Fruit fly (Drosophila melanogaster) whole organism: ENCODE results near the gene CG13724.

Experiments
- CG8478 ChIP-seq: fragments of >200 bp; optimal IDR thresholded peaks from 2 replicates; lab custom pipeline; 2018; ENCODE audit warnings: inconsistent platforms
- pan ChIP-seq: fragments of >200 bp; optimal IDR thresholded peaks from 2 replicates; lab custom pipeline; 2017
- usp ChIP-seq: fragments of >200 bp; optimal IDR thresholded peaks from 2 replicates; lab custom pipeline; 2017; ENCODE audit warnings: missing biosample characterization, missing genetic modification characterization, mixed read lengths

dm6 chr3L:17329069-17329468 lies 6.4 kb downstream of the CG13724 start, which contains the start of gene Or74a:
- TF ChIP-seq pan (lab: Kevin White, UChicago) (no peak), usp (GFP tag; lab: Kevin White, UChicago) (no peak), CG8478 (lab: Kevin White, UChicago) (no peak)
